Fruit fly (Drosophila melanogaster) whole organism: ENCODE results near the gene Rat1.

Experiments
- Dll ChIP-seq: fragments of >200 bp; optimal IDR thresholded peaks from 2 replicates; lab custom pipeline; 2017
- EcR ChIP-seq, 2 experiments: fragments of >200 bp; optimal IDR thresholded peaks; 2 replicates each; lab custom pipeline; 2017; ENCODE audit warnings: missing biosample characterization in 2 of 2, missing genetic modification characterization in 2 of 2, missing genetic modification reagents in 2 of 2
- pan ChIP-seq: fragments of >200 bp; optimal IDR thresholded peaks from 2 replicates; lab custom pipeline; 2017
- psq ChIP-seq: fragments of >200 bp; optimal IDR thresholded peaks from 2 replicates; lab custom pipeline; 2017
- usp ChIP-seq: fragments of >200 bp; optimal IDR thresholded peaks from 2 replicates; lab custom pipeline; 2017; ENCODE audit warnings: missing biosample characterization, missing genetic modification characterization, mixed read lengths

DNA sequence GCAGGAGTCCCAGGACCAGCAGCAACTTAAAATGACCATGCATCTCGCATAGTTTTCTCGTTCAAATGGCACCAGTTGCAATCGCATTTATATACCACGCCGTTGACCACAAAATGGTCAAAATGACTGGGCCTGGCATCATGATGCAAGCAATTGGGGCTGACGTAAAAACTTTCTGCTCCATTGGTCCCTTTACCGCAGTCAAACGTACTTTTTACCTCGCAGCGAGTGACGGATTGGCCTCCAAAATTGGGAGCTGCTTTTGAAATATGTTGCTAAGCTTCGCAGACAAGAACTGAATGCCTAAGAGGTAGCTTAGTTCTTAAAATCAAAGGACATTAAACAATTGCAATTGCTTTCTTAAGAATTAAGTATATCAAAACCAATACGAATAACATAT lies 8.5 kb downstream of the Rat1 start, which contains the start of gene CG32829:
- TF ChIP-seq pan (lab: Kevin White, UChicago) (no peak), usp (no peak), psq (lab: Kevin White, UChicago) (no peak), Dll (lab: Kevin White, UChicago) (no peak), EcR (GFP tag; optimal IDR thresholded peaks at IDR 0.05; lab: Kevin White, UChicago) (no peak)
